Worm (Caenorhabditis elegans) whole organism, early embryonic: ENCODE data around the gene msd-4.

Experiments used
- B0310.2 ChIP-seq: sonication (generic microtip); optimal IDR thresholded peaks from 2 replicates; lab custom pipeline; 2016; ENCODE audit warnings: mild to moderate bottlenecking, missing genetic modification characterization, missing compliant biosample characterization
- F13C5.2 ChIP-seq: sonication (generic microtip); optimal IDR thresholded peaks from 2 replicates; lab custom pipeline; 2017; ENCODE audit warnings: mild to moderate bottlenecking, missing genetic modification characterization, inconsistent platforms, missing compliant biosample characterization
- aly-1 ChIP-seq: sonication (generic microtip); optimal IDR thresholded peaks from 2 replicates; lab custom pipeline; 2016; ENCODE audit warnings: missing genetic modification characterization, missing compliant biosample characterization
- ama-1 ChIP-seq: fragments of 150-350 bp; optimal IDR thresholded peaks from 2 replicates; lab custom pipeline; 2014
- ets-7 ChIP-seq: sonication (generic microtip); optimal IDR thresholded peaks from 2 replicates; lab custom pipeline; 2016; ENCODE audit warnings: missing genotype, missing genetic modification characterization, missing compliant biosample characterization
- flt-1 ChIP-seq: fragments of 200-800 bp; sonication (Bioruptor generic); IDR thresholded peaks from 2 replicates; pipeline ENCODE4 v1.3.6; 2022; ENCODE audit warnings: missing genetic modification characterization, missing compliant biosample characterization
- hnd-1 ChIP-seq: sonication (generic microtip); optimal IDR thresholded peaks from 2 replicates; lab custom pipeline; 2016; ENCODE audit warnings: missing genetic modification characterization, missing compliant biosample characterization
- pes-1 ChIP-seq: fragments of 200-800 bp; sonication (Bioruptor generic); IDR thresholded peaks from 2 replicates; pipeline ENCODE4 v1.3.6; 2022; ENCODE audit warnings: missing genetic modification reagents, missing genetic modification characterization, missing compliant biosample characterization
- tbx-37 ChIP-seq: fragments of 200-800 bp; sonication (Bioruptor generic); conservative IDR thresholded peaks from 2 replicates; pipeline ENCODE4 v1.3.6; 2022; ENCODE audit warnings: missing genetic modification reagents, missing genetic modification characterization, missing compliant biosample characterization
- tra-4 ChIP-seq: sonication (generic microtip); optimal IDR thresholded peaks from 2 replicates; lab custom pipeline; 2017; ENCODE audit warnings: missing genetic modification characterization, missing compliant biosample characterization

ce11 chrIII:4822140-4822539, 46.4 kb downstream of the msd-4 start, which contains the start of gene F26A1.8:
- no peak for TF ChIP-seq pes-1 (GFP tag; lab: Robert Waterston, UW)
- TF ChIP-seq ama-1 (lab: Kevin White, UChicago): no peak
- no peak for TF ChIP-seq hnd-1 (tag; lab: Kevin White, UChicago)
- no peak for TF ChIP-seq tra-4 (tag; lab: Kevin White, UChicago)
- TF ChIP-seq F13C5.2 (tag; lab: Kevin White, UChicago): no peak
- TF ChIP-seq ets-7 (tag; lab: Kevin White, UChicago): no peak
- no peak for TF ChIP-seq B0310.2
- TF ChIP-seq flt-1: no peak
- TF ChIP-seq tbx-37: no peak
- no peak for TF ChIP-seq aly-1 (tag; lab: Kevin White, UChicago)
